Fruit fly (Drosophila melanogaster): Measurements from ENCODE around the gene Cdk12.

dm6 chr3L:21565126-21565525 is 49.0 kb downstream of the Cdk12 start, which contains the start of gene CG7634:
- TF ChIP-seq insv (optimal IDR thresholded peaks at IDR 0.05) (no peak), psq (optimal IDR thresholded peaks at IDR 0.05) (no peak), h (optimal IDR thresholded peaks at IDR 0.05) (no peak), Myc (optimal IDR thresholded peaks at IDR 0.05) (no peak), Sin3A (optimal IDR thresholded peaks at IDR 0.05) (no peak), ttk (optimal IDR thresholded peaks at IDR 0.05) (no peak)
